ENCODE assay signal across 4 worm cellular contexts in genomic region chrV:14352032-14352431, ce11.
TF ChIP-seq lines count a peak whose summit lies in the region.

No protein-coding gene starts in this region.

TF ChIP-seq in whole organism, L4 larva, 104 proteins besides CTCF, POLR2A, EP300 and RAD21:
- TF ChIP-seq set-16 (GFP tag; IDR thresholded peaks at IDR 0.05; lab: Robert Waterston, UW) (peak; percentile 56), aha-1 (tag; lab: Kevin White, UChicago) (peak; percentile 81), mxl-3 (GFP tag; optimal IDR thresholded peaks at IDR 0.05; lab: Kevin White, UChicago) (peak; percentile 5), ceh-44 (GFP tag; IDR thresholded peaks at IDR 0.05; lab: Robert Waterston, UW) (no peak), hlh-30 (tag; optimal IDR thresholded peaks at IDR 0.05; lab: Kevin White, UChicago; ENCODE audit: insufficient read depth) (no peak)
TF ChIP-seq in whole organism, L4 larva: peak in this region for 3.

TF ChIP-seq in whole organism, midembryonic, 9 proteins besides CTCF, POLR2A, EP300 and RAD21:
- TF ChIP-seq T22C8.4 (GFP tag; IDR thresholded peaks at IDR 0.05; lab: Robert Waterston, UW) (no peak), flt-1 (GFP tag; IDR thresholded peaks at IDR 0.05; lab: Robert Waterston, UW) (0 out of 2 replicates have a peak, but pooled peaks have one; percentile 57)

TF ChIP-seq in whole organism, mixed stage, embryonic, 35 proteins besides CTCF, POLR2A, EP300 and RAD21:
- TF ChIP-seq lin-13 (tag; optimal IDR thresholded peaks at IDR 0.05; lab: Kevin White, UChicago): no peak
- no peak for TF ChIP-seq hlh-1 (tag; optimal IDR thresholded peaks at IDR 0.05; lab: Kevin White, UChicago)
- no peak for TF ChIP-seq lsy-2 (tag; optimal IDR thresholded peaks at IDR 0.05; lab: Kevin White, UChicago)
- no peak for TF ChIP-seq elt-1 (tag; optimal IDR thresholded peaks at IDR 0.05; lab: Kevin White, UChicago; ENCODE audit: borderline replicate concordance, insufficient read depth)
- TF ChIP-seq drap-1 (GFP tag; optimal IDR thresholded peaks at IDR 0.05; lab: Kevin White, UChicago): peak; percentile 26
- no peak for TF ChIP-seq nhr-12 (tag; optimal IDR thresholded peaks at IDR 0.05; lab: Kevin White, UChicago)
- TF ChIP-seq pha-4 (tag; optimal IDR thresholded peaks at IDR 0.05; lab: Kevin White, UChicago): no peak
- TF ChIP-seq sem-2 (GFP tag; optimal IDR thresholded peaks at IDR 0.05; lab: Kevin White, UChicago): no peak

TF ChIP-seq in whole organism, young adult, 124 proteins besides CTCF, POLR2A, EP300 and RAD21:
- peak in 1 of 2 experiments; percentile 9 for TF ChIP-seq let-607 (tag; optimal IDR thresholded peaks at IDR 0.05; lab: Kevin White, UChicago)
- TF ChIP-seq tbx-9 (tag; optimal IDR thresholded peaks at IDR 0.05; lab: Kevin White, UChicago; ENCODE audit: borderline replicate concordance): no peak
- TF ChIP-seq dpff-1 (tag; optimal IDR thresholded peaks at IDR 0.05; lab: Kevin White, UChicago): peak; percentile 27
- TF ChIP-seq ccch-3 (GFP tag; optimal IDR thresholded peaks at IDR 0.05; lab: Kevin White, UChicago): no peak
- 0 out of 2 replicates have a peak, but pooled peaks have one; percentile 21 for TF ChIP-seq K11D2.4 (GFP tag; IDR thresholded peaks at IDR 0.05; lab: Robert Waterston, UW)
- no peak for TF ChIP-seq gei-17 (GFP tag; optimal IDR thresholded peaks at IDR 0.05; lab: Kevin White, UChicago)
- TF ChIP-seq C17E4.6 (GFP tag; IDR thresholded peaks at IDR 0.05; lab: Robert Waterston, UW): no peak
- 0 out of 2 replicates have a peak, but pooled peaks have one; percentile 23 for TF ChIP-seq nfyb-1 (GFP tag; IDR thresholded peaks at IDR 0.05; lab: Robert Waterston, UW)
- no peak for TF ChIP-seq dpl-1 (GFP tag; optimal IDR thresholded peaks at IDR 0.05; lab: Kevin White, UChicago)
- no peak for TF ChIP-seq mcd-1 (GFP tag; IDR thresholded peaks at IDR 0.05; lab: Robert Waterston, UW)
- TF ChIP-seq ekl-4 (GFP tag; IDR thresholded peaks at IDR 0.05; lab: Robert Waterston, UW): no peak
- TF ChIP-seq nhr-90 (tag; optimal IDR thresholded peaks at IDR 0.05; lab: Kevin White, UChicago): no peak
- no peak for TF ChIP-seq mel-28 (tag; optimal IDR thresholded peaks at IDR 0.05; lab: Kevin White, UChicago; ENCODE audit: borderline replicate concordance)
- TF ChIP-seq hrde-1 (tag; optimal IDR thresholded peaks at IDR 0.05; lab: Kevin White, UChicago; ENCODE audit: borderline replicate concordance): no peak
- TF ChIP-seq unc-62 (GFP tag; optimal IDR thresholded peaks at IDR 0.05; lab: Kevin White, UChicago): no peak
- peak; percentile 27; the same call in 1 of the 2 replicates for TF ChIP-seq madf-3 (GFP tag; IDR thresholded peaks at IDR 0.05; lab: Robert Waterston, UW)
- TF ChIP-seq lin-26 (GFP tag; IDR thresholded peaks at IDR 0.05; lab: Robert Waterston, UW): 0 out of 2 replicates have a peak, but pooled peaks have one; percentile 9
- no peak for TF ChIP-seq rec-8 (tag; optimal IDR thresholded peaks at IDR 0.05; lab: Kevin White, UChicago)
- TF ChIP-seq ztf-22 (GFP tag; optimal IDR thresholded peaks at IDR 0.05; lab: Kevin White, UChicago): no peak
- no peak for TF ChIP-seq ceh-27 (GFP tag; optimal IDR thresholded peaks at IDR 0.05; lab: Kevin White, UChicago)
- no peak for TF ChIP-seq attf-5 (GFP tag; optimal IDR thresholded peaks at IDR 0.05; lab: Kevin White, UChicago)
- TF ChIP-seq egl-44 (GFP tag; IDR thresholded peaks at IDR 0.05; lab: Robert Waterston, UW): no peak
- peak; percentile 49; the same call in 1 of the 2 replicates for TF ChIP-seq zfh-2 (GFP tag; conservative IDR thresholded peaks at IDR 0.05; lab: Robert Waterston, UW)
- no peak for TF ChIP-seq lsy-27 (tag; optimal IDR thresholded peaks at IDR 0.05; lab: Kevin White, UChicago; ENCODE audit: borderline replicate concordance, insufficient read depth)
- TF ChIP-seq egl-18 (GFP tag; IDR thresholded peaks at IDR 0.05; lab: Robert Waterston, UW): 0 out of 2 replicates have a peak, but pooled peaks have one; percentile 13
- no peak for TF ChIP-seq lin-40 (tag; optimal IDR thresholded peaks at IDR 0.05; lab: Kevin White, UChicago)
- no peak for TF ChIP-seq hlh-26 (GFP tag; conservative IDR thresholded peaks at IDR 0.05; lab: Robert Waterston, UW)
- no peak for TF ChIP-seq ceh-79 (tag; optimal IDR thresholded peaks at IDR 0.05; lab: Kevin White, UChicago)
- no peak for TF ChIP-seq athp-1 (tag; optimal IDR thresholded peaks at IDR 0.05; lab: Kevin White, UChicago)
- 0 out of 2 replicates have a peak, but pooled peaks have one; percentile 11 for TF ChIP-seq dox-1 (GFP tag; IDR thresholded peaks at IDR 0.05; lab: Robert Waterston, UW)
